Worm (Caenorhabditis elegans): ENCODE results near the gene sdz-9.
A peak's percentile ranks its signal among the peaks of the same experiment; 100 is the strongest.

sdz-9 gene

ce11 chrII:2734735-2735134, 38.7 kb downstream of the sdz-9 start:
- no peak for TF ChIP-seq F37D6.2 (tag; optimal IDR thresholded peaks at IDR 0.05)
- TF ChIP-seq unc-62 (GFP tag; optimal IDR thresholded peaks at IDR 0.05 in 1 of 2): peak in 1 of 2 experiments; percentile 47
- no peak for TF ChIP-seq unc-62 (tag; optimal IDR thresholded peaks at IDR 0.05)
- TF ChIP-seq Y105C5A.15 (GFP tag; IDR thresholded peaks at IDR 0.05): no peak
- TF ChIP-seq duxl-1 (tag; optimal IDR thresholded peaks at IDR 0.05; ENCODE audit: poor library complexity): peak; percentile 84
- TF ChIP-seq nhr-77 (tag; optimal IDR thresholded peaks at IDR 0.05): no peak
- peak in 1 of 2 experiments; percentile 30 for TF ChIP-seq lsy-2 (tag; optimal IDR thresholded peaks at IDR 0.05)
- TF ChIP-seq hlh-11 (tag; optimal IDR thresholded peaks at IDR 0.05): peak; percentile 21
- TF ChIP-seq aha-1 (tag): peak; percentile 70
- peak; percentile 26 for TF ChIP-seq nhr-6 (tag; optimal IDR thresholded peaks at IDR 0.05)
- TF ChIP-seq F10B5.3 (tag; optimal IDR thresholded peaks at IDR 0.05): no peak
- TF ChIP-seq nhr-25 (tag; optimal IDR thresholded peaks at IDR 0.05; ENCODE audit: borderline replicate concordance, insufficient read depth): peak; percentile 15
- peak; percentile 59 for TF ChIP-seq mes-2 (tag; optimal IDR thresholded peaks at IDR 0.05; ENCODE audit: poor library complexity, severe bottlenecking)
- no peak for TF ChIP-seq zip-11 (GFP tag; IDR thresholded peaks at IDR 0.05)
- no peak for TF ChIP-seq daf-16 (GFP tag; optimal IDR thresholded peaks at IDR 0.05)
- no peak for TF ChIP-seq daf-16 (tag; optimal IDR thresholded peaks at IDR 0.05)
- TF ChIP-seq dmd-6 (GFP tag; IDR thresholded peaks at IDR 0.05): 0 out of 2 replicates have a peak, but pooled peaks have one; percentile 8
- TF ChIP-seq nhr-42 (GFP tag; IDR thresholded peaks at IDR 0.05): no peak
- TF ChIP-seq hlh-30 (tag; optimal IDR thresholded peaks at IDR 0.05; ENCODE audit: insufficient read depth): peak; percentile 46
- TF ChIP-seq mdl-1 (tag; optimal IDR thresholded peaks at IDR 0.05): peak; percentile 28 to 37
- peak; percentile 72 for TF ChIP-seq hmg-1.1 (GFP tag; IDR thresholded peaks at IDR 0.05)
- 0 out of 2 replicates have a peak, but pooled peaks have one; percentile 44 for TF ChIP-seq dmd-9 (GFP tag; IDR thresholded peaks at IDR 0.05)
- 0 out of 2 replicates have a peak, but pooled peaks have one; percentile 7 for TF ChIP-seq egl-43 (GFP tag; IDR thresholded peaks at IDR 0.05)
- TF ChIP-seq lin-15B (tag; optimal IDR thresholded peaks at IDR 0.05): no peak
- peak; percentile 64 for TF ChIP-seq mep-1 (tag; optimal IDR thresholded peaks at IDR 0.05)

- TF ChIP-seq dmd-6 (GFP tag; IDR thresholded peaks at IDR 0.05) (no peak), mxl-3 (GFP tag; optimal IDR thresholded peaks at IDR 0.05) (no peak), lin-1 (GFP tag; IDR thresholded peaks at IDR 0.05) (no peak), vab-7 (GFP tag; IDR thresholded peaks at IDR 0.05) (no peak), lir-3 (tag; optimal IDR thresholded peaks at IDR 0.05) (no peak), ceh-20 (GFP tag; IDR thresholded peaks at IDR 0.05) (no peak), mdl-1 (tag; optimal IDR thresholded peaks at IDR 0.05) (no peak), attf-4 (tag; optimal IDR thresholded peaks at IDR 0.05) (no peak), dpl-1 (GFP tag; optimal IDR thresholded peaks at IDR 0.05) (no peak)
Observed at ce11 chrII:2734266-2734665, 39.2 kb downstream of the sdz-9 start.

- TF ChIP-seq fkh-10 (GFP tag; optimal IDR thresholded peaks at IDR 0.05): peak; percentile 6
- TF ChIP-seq unc-62 (GFP tag; optimal IDR thresholded peaks at IDR 0.05 in 1 of 2): peak in 1 of 2 experiments; percentile 56
- no peak for TF ChIP-seq unc-62 (tag; optimal IDR thresholded peaks at IDR 0.05)
- no peak for TF ChIP-seq ctbp-1 (GFP tag; IDR thresholded peaks at IDR 0.05)
- peak; percentile 8 for TF ChIP-seq ces-1 (GFP tag; optimal IDR thresholded peaks at IDR 0.05)
Observed at ce11 chrII:2730647-2731046, 42.8 kb downstream of the sdz-9 start.

- TF ChIP-seq T20F7.1 (GFP tag; optimal IDR thresholded peaks at IDR 0.05): no peak
- 0 out of 2 replicates have a peak, but pooled peaks have one; percentile 37 for TF ChIP-seq tra-1 (GFP tag; IDR thresholded peaks at IDR 0.05)
- TF ChIP-seq jun-1 (tag; optimal IDR thresholded peaks at IDR 0.05): no peak
- TF ChIP-seq pqm-1 (tag; optimal IDR thresholded peaks at IDR 0.05): no peak
Observed at ce11 chrII:2726774-2727173, 46.7 kb downstream of the sdz-9 start.

Measured in whole organism, L4 larva.